Worm (Caenorhabditis elegans): ENCODE measurements around the gene sru-3.
A peak's percentile ranks its signal among the peaks of the same experiment; 100 is the strongest.

Gene sru-3

ce11 chrIV:9513360-9513777 is 17.0 kb downstream of the sru-3 start (continued):
- TF ChIP-seq let-526 (GFP tag; IDR thresholded peaks at IDR 0.05) = 0 out of 2 replicates have a peak, but pooled peaks have one; percentile 26
- TF ChIP-seq ZK185.1 (tag; optimal IDR thresholded peaks at IDR 0.05; ENCODE audit: poor library complexity, severe bottlenecking) = no peak
- TF ChIP-seq ztf-3 (GFP tag; optimal IDR thresholded peaks at IDR 0.05) = no peak
- TF ChIP-seq nfya-1 (tag; optimal IDR thresholded peaks at IDR 0.05; ENCODE audit: borderline replicate concordance, insufficient read depth) = no peak
- TF ChIP-seq hmg-1.2 (GFP tag; IDR thresholded peaks at IDR 0.05) = peak; percentile 95
- TF ChIP-seq ceh-40 (GFP tag; IDR thresholded peaks at IDR 0.05) = no peak
- no peak for TF ChIP-seq ztf-26 (tag; optimal IDR thresholded peaks at IDR 0.05)
- no peak for TF ChIP-seq let-607 (tag; optimal IDR thresholded peaks at IDR 0.05)
- TF ChIP-seq B0019.2 (GFP tag; conservative IDR thresholded peaks at IDR 0.05) = no peak
- no peak for TF ChIP-seq mel-28 (tag; optimal IDR thresholded peaks at IDR 0.05; ENCODE audit: borderline replicate concordance)
- no peak for TF ChIP-seq K12H6.12 (tag; optimal IDR thresholded peaks at IDR 0.05)
- no peak for TF ChIP-seq F57C9.4 (tag; optimal IDR thresholded peaks at IDR 0.05)
- TF ChIP-seq rcor-1 (GFP tag; IDR thresholded peaks at IDR 0.05) = peak; percentile 44; the same call in 1 of the 2 replicates
- no peak for TF ChIP-seq ets-4 (GFP tag; optimal IDR thresholded peaks at IDR 0.05)
- no peak for TF ChIP-seq egl-18 (GFP tag; IDR thresholded peaks at IDR 0.05)
- no peak for TF ChIP-seq F57A8.1 (GFP tag; optimal IDR thresholded peaks at IDR 0.05)
- TF ChIP-seq tbp1 (GFP tag; optimal IDR thresholded peaks at IDR 0.05) = peak; percentile 17
- no peak for TF ChIP-seq dox-1 (GFP tag; IDR thresholded peaks at IDR 0.05)

ce11 chrIV:9514132-9514531 is 17.7 kb downstream of the sru-3 start:
- TF ChIP-seq cebp-1 (GFP tag; IDR thresholded peaks at IDR 0.05) (peak; percentile 70; the same call in 1 of the 2 replicates), cebp-1 (tag; optimal IDR thresholded peaks at IDR 0.05) (peak; percentile 81), unc-62 (GFP tag; optimal IDR thresholded peaks at IDR 0.05) (peak; percentile 76), chd-7 (tag; optimal IDR thresholded peaks at IDR 0.05) (no peak)

ce11 chrIV:9516831-9517230 is 20.4 kb downstream of the sru-3 start, which contains the start of gene C33A12.19:
C33A12.19 (plus strand) TSS chrIV:9516999.
- peak; percentile 12 for TF ChIP-seq ama-1 (optimal IDR thresholded peaks at IDR 0.05)
- no peak for TF ChIP-seq ama-1 (GFP tag; optimal IDR thresholded peaks at IDR 0.05)
- no peak for TF ChIP-seq cebp-1 (GFP tag; IDR thresholded peaks at IDR 0.05)
- no peak for TF ChIP-seq cebp-1 (tag; optimal IDR thresholded peaks at IDR 0.05)
- peak; percentile 21 for TF ChIP-seq lin-40 (tag; optimal IDR thresholded peaks at IDR 0.05)

- peak; percentile 40 for TF ChIP-seq ztf-26 (tag; optimal IDR thresholded peaks at IDR 0.05)
- no peak for TF ChIP-seq unc-130 (GFP tag; optimal IDR thresholded peaks at IDR 0.05)
Measured at ce11 chrIV:9518608-9519007, 22.2 kb downstream of the sru-3 start, which contains the start of gene nlp-35. nlp-35 (minus strand) TSS chrIV:9518926.

ce11 chrIV:9520629-9521028 is 24.2 kb downstream of the sru-3 start:
- TF ChIP-seq F39B2.1 (GFP tag; IDR thresholded peaks at IDR 0.05) = no peak
- no peak for TF ChIP-seq ekl-4 (GFP tag; IDR thresholded peaks at IDR 0.05)
- TF ChIP-seq sdz-38 (tag; optimal IDR thresholded peaks at IDR 0.05) = no peak
- no peak for TF ChIP-seq pbrm-1 (GFP tag; IDR thresholded peaks at IDR 0.05)

ce11 chrIV:9523139-9523538 is 26.7 kb downstream of the sru-3 start:
- TF ChIP-seq ceh-27 (GFP tag; optimal IDR thresholded peaks at IDR 0.05) = no peak
- no peak for TF ChIP-seq Y67H2A.10 (GFP tag; conservative IDR thresholded peaks at IDR 0.05)
- no peak for TF ChIP-seq Y53G8AR.9 (GFP tag; conservative IDR thresholded peaks at IDR 0.05)
- TF ChIP-seq ceh-58 (GFP tag; IDR thresholded peaks at IDR 0.05) = no peak
- TF ChIP-seq attf-5 (GFP tag; optimal IDR thresholded peaks at IDR 0.05) = no peak
- no peak for TF ChIP-seq ztf-25 (GFP tag; IDR thresholded peaks at IDR 0.05)
- no peak for TF ChIP-seq ceh-79 (tag; optimal IDR thresholded peaks at IDR 0.05)
- TF ChIP-seq mel-28 (tag; optimal IDR thresholded peaks at IDR 0.05; ENCODE audit: borderline replicate concordance) = no peak
- TF ChIP-seq somi-1 (GFP tag; optimal IDR thresholded peaks at IDR 0.05) = no peak
- no peak for TF ChIP-seq rec-8 (tag; optimal IDR thresholded peaks at IDR 0.05)
- no peak for TF ChIP-seq T26A5.8 (tag; optimal IDR thresholded peaks at IDR 0.05)
- TF ChIP-seq gei-17 (GFP tag; optimal IDR thresholded peaks at IDR 0.05) = no peak
- TF ChIP-seq F52B5.7 (tag; optimal IDR thresholded peaks at IDR 0.05) = no peak

Data from whole organism, young adult.